Worm (Caenorhabditis elegans): ENCODE data around the gene fipr-5.

DNA sequence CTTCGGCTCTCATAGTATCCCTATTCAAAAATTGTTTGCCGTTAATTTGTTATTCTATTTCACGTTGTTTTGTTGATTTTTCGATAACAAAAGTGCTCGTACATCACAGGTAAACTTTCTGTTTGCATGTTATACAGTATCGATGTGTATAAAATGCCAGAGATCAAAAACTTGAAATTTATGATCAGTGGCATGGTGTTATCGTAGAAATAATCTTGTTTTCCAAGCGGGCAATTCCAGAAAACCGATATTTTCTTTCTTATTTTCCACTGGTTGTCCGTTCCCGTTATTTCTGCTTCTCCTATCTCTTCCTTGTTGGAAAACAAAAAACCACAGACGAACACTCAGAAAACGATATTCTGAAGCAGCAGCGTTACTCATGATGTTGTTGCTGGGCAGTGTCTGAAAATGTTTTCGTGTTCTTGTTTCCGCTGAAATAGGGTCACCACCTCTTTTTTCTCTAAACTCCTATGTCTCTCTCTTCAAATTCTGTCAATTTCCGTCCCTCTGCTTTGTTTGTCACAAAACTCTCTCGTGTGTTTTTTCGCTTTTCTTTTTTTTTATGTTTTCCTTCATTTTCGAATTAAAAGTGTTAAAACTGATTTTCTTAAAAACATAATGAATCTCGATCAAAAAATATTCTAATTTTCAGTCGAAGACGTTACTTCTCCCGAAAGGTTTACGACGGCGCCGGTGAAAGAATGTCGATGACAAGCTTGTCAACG, 27.2 kb upstream of the fipr-5 start, which contains the start of gene akt-1:
- no peak for TF ChIP-seq pha-4 (tag; optimal IDR thresholded peaks at IDR 0.05)
- TF ChIP-seq elt-3 (tag; optimal IDR thresholded peaks at IDR 0.05): no peak
- no peak for TF ChIP-seq snpc-4 (tag; optimal IDR thresholded peaks at IDR 0.05)
- no peak for TF ChIP-seq ztf-11 (tag; optimal IDR thresholded peaks at IDR 0.05)
